Worm (Caenorhabditis elegans) whole organism, early embryonic: ENCODE results near the gene F55F3.4.

Experiments used
- B0310.2 ChIP-seq: sonication (generic microtip); optimal IDR thresholded peaks from 2 replicates; lab custom pipeline; 2016; ENCODE audit warnings: mild to moderate bottlenecking, missing genetic modification characterization, missing compliant biosample characterization
- F13C5.2 ChIP-seq: sonication (generic microtip); optimal IDR thresholded peaks from 2 replicates; lab custom pipeline; 2017; ENCODE audit warnings: mild to moderate bottlenecking, missing genetic modification characterization, inconsistent platforms, missing compliant biosample characterization
- aly-1 ChIP-seq: sonication (generic microtip); optimal IDR thresholded peaks from 2 replicates; lab custom pipeline; 2016; ENCODE audit warnings: missing genetic modification characterization, missing compliant biosample characterization
- ama-1 ChIP-seq: fragments of 150-350 bp; optimal IDR thresholded peaks from 2 replicates; lab custom pipeline; 2014
- ceh-13 ChIP-seq: fragments of 200-800 bp; sonication (Bioruptor generic); optimal IDR thresholded peaks from 2 replicates; lab custom pipeline; 2018; ENCODE audit warnings: mild to moderate bottlenecking, missing genetic modification characterization, missing compliant biosample characterization
- ceh-36 ChIP-seq: sonication (generic microtip); optimal IDR thresholded peaks from 2 replicates; lab custom pipeline; 2016; ENCODE audit warnings: missing genetic modification characterization, inconsistent platforms, missing compliant biosample characterization
- ets-7 ChIP-seq: sonication (generic microtip); optimal IDR thresholded peaks from 2 replicates; lab custom pipeline; 2016; ENCODE audit warnings: missing genotype, missing genetic modification characterization, missing compliant biosample characterization
- flt-1 ChIP-seq: fragments of 200-800 bp; sonication (Bioruptor generic); IDR thresholded peaks from 2 replicates; pipeline ENCODE4 v1.3.6; 2022; ENCODE audit warnings: missing genetic modification characterization, missing compliant biosample characterization
- hmbx-1 ChIP-seq: sonication (generic microtip); optimal IDR thresholded peaks from 2 replicates; lab custom pipeline; 2016; ENCODE audit warnings: mild to moderate bottlenecking, missing genetic modification characterization, missing compliant biosample characterization
- hmg-4 ChIP-seq: fragments of 200-800 bp; sonication (Bioruptor generic); optimal IDR thresholded peaks from 2 replicates; lab custom pipeline; 2018; ENCODE audit warnings: mild to moderate bottlenecking, missing genetic modification characterization, missing compliant biosample characterization
- hnd-1 ChIP-seq: sonication (generic microtip); optimal IDR thresholded peaks from 2 replicates; lab custom pipeline; 2016; ENCODE audit warnings: missing genetic modification characterization, missing compliant biosample characterization
- pes-1 ChIP-seq: fragments of 200-800 bp; sonication (Bioruptor generic); IDR thresholded peaks from 2 replicates; pipeline ENCODE4 v1.3.6; 2022; ENCODE audit warnings: missing genetic modification reagents, missing genetic modification characterization, missing compliant biosample characterization
- scrt-1 ChIP-seq: fragments of 200-800 bp; sonication (Bioruptor generic); IDR thresholded peaks from 2 replicates; pipeline ENCODE4 v1.3.6; 2022; ENCODE audit warnings: missing genetic modification characterization, missing compliant biosample characterization
- sea-1 ChIP-seq: fragments of 200-800 bp; sonication (Bioruptor generic); conservative IDR thresholded peaks from 2 replicates; pipeline ENCODE4 v1.3.6; 2022; ENCODE audit warnings: missing genetic modification characterization, missing compliant biosample characterization
- tbx-11 ChIP-seq: fragments of 200-800 bp; sonication (Bioruptor generic); IDR thresholded peaks from 2 replicates; pipeline ENCODE4 v1.3.6; 2022; ENCODE audit warnings: missing genetic modification characterization, missing compliant biosample characterization
- tbx-37 ChIP-seq: fragments of 200-800 bp; sonication (Bioruptor generic); conservative IDR thresholded peaks from 2 replicates; pipeline ENCODE4 v1.3.6; 2022; ENCODE audit warnings: missing genetic modification reagents, missing genetic modification characterization, missing compliant biosample characterization
- tra-4 ChIP-seq: sonication (generic microtip); optimal IDR thresholded peaks from 2 replicates; lab custom pipeline; 2017; ENCODE audit warnings: missing genetic modification characterization, missing compliant biosample characterization

Gene F55F3.4

DNA sequence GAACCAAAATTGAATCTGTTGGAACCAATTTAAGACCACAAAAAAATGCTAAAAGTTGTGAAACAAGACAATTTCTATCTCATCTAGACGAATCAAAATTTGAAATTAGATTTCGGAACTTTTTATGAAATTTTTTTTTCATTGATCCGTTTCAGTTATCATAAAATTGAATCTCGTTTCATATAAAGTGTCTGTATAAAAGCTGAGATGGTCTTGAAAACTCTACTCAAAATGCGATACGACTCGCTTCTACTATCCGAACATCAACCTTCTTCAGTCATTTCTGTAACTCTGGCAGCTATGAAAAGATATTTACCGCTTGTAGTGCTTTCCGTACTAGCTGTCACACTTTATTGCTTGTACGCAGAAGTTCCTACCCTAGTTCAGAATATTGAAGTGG lies 5.2 kb downstream of the F55F3.4 start, which contains the start of gene ZK1086.3:
Gene ZK1086.3, plus strand, starts transcription at position 301 of the 400 bp plus-strand sequence.
- no peak for TF ChIP-seq ama-1

ce11 chrX:13793525-13793924 lies 8.2 kb downstream of the F55F3.4 start, which contains the start of gene ZK1086.2:
ZK1086.2 (minus strand) TSS chrX:13793625.
- TF ChIP-seq ama-1 = no peak
- TF ChIP-seq B0310.2 (tag; lab: Kevin White, UChicago) = no peak
- no peak for TF ChIP-seq ets-7 (tag; lab: Kevin White, UChicago)
- no peak for TF ChIP-seq tbx-11 (GFP tag; lab: Robert Waterston, UW)
- TF ChIP-seq scrt-1 (GFP tag; lab: Robert Waterston, UW) = no peak
- no peak for TF ChIP-seq sea-1
- no peak for TF ChIP-seq aly-1 (tag; lab: Kevin White, UChicago)
- TF ChIP-seq ceh-36 = no peak
- TF ChIP-seq ceh-13 = no peak
- no peak for TF ChIP-seq hmbx-1
- no peak for TF ChIP-seq tbx-37 (GFP tag; lab: Robert Waterston, UW)
- no peak for TF ChIP-seq pes-1 (GFP tag; lab: Robert Waterston, UW)
- no peak for TF ChIP-seq F13C5.2 (tag; lab: Kevin White, UChicago)
- no peak for TF ChIP-seq hmg-4 (GFP tag; lab: Kevin White, UChicago)
- TF ChIP-seq tra-4 = no peak
- TF ChIP-seq flt-1 = no peak

DNA sequence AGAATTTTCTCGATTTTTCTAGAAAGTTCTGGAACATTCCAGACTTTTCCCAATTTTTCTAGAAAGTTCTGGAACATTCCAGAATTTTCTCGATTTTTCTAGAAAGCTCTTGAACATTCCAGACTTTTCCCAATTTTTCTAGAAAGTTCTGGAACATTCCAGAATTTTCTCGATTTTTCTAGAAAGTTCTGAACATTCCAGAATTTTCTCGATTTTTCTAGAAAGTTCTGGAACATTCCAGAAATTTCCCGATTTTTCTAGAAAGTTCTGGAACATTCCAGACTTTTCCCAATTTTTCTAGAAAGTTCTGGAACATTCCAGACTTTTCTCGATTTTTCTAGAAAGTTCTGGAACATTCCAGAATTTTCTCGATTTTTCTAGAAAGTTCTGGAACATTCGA lies 10.0 kb downstream of the F55F3.4 start:
- peak; percentile 36; the same call in 1 of the 2 replicates for TF ChIP-seq pes-1 (GFP tag; lab: Robert Waterston, UW)

- TF ChIP-seq aly-1 (tag; lab: Kevin White, UChicago) (no peak), tbx-11 (GFP tag; lab: Robert Waterston, UW) (no peak)
Measured at ce11 chrX:13803246-13803645, 17.9 kb downstream of the F55F3.4 start.

ce11 chrX:13809773-13810172 lies 24.4 kb downstream of the F55F3.4 start, which contains the start of gene obr-3:
obr-3 (minus strand) TSS chrX:13809873.
- TF ChIP-seq ceh-13 (no peak), F13C5.2 (tag; lab: Kevin White, UChicago) (no peak), hmg-4 (GFP tag; lab: Kevin White, UChicago) (no peak), flt-1 (no peak), tra-4 (no peak), ets-7 (tag; lab: Kevin White, UChicago) (no peak), tbx-11 (GFP tag; lab: Robert Waterston, UW) (no peak), ceh-36 (no peak), sea-1 (no peak), pes-1 (GFP tag; lab: Robert Waterston, UW) (no peak), B0310.2 (tag; lab: Kevin White, UChicago) (no peak)

DNA sequence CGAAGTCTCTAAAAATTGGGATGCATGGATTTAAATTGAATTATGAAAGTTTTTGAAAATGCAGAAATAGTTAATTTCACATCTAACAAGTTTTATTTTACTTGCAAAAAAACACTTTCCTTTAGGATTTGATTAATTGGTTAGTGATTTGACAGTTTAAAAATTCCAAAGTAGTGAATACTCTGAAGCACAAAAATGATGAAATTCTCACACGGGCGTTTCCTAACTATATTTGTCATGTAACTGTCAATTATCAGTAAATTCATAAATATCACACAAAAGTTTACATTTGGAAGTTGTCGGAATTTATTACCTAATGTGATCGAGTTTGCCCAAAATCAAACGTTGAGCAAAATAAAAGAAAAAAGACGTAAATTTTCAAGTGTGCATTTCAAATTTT lies 25.8 kb downstream of the F55F3.4 start:
- TF ChIP-seq ceh-13 (no peak), pes-1 (GFP tag; lab: Robert Waterston, UW) (no peak), hnd-1 (tag; lab: Kevin White, UChicago) (no peak), ama-1 (no peak), ets-7 (tag; lab: Kevin White, UChicago) (no peak), B0310.2 (tag; lab: Kevin White, UChicago) (no peak), sea-1 (no peak), hmbx-1 (no peak), aly-1 (tag; lab: Kevin White, UChicago) (no peak), scrt-1 (GFP tag; lab: Robert Waterston, UW) (no peak), tbx-11 (GFP tag; lab: Robert Waterston, UW) (no peak), flt-1 (no peak), F13C5.2 (tag; lab: Kevin White, UChicago) (no peak), ceh-36 (no peak), hmg-4 (GFP tag; lab: Kevin White, UChicago) (no peak), tra-4 (no peak), tbx-37 (GFP tag; lab: Robert Waterston, UW) (no peak)

ce11 chrX:13811929-13812328 lies 26.6 kb downstream of the F55F3.4 start:
- TF ChIP-seq hmbx-1 (no peak), sea-1 (no peak), tra-4 (no peak), pes-1 (GFP tag; lab: Robert Waterston, UW) (no peak), flt-1 (no peak)

DNA sequence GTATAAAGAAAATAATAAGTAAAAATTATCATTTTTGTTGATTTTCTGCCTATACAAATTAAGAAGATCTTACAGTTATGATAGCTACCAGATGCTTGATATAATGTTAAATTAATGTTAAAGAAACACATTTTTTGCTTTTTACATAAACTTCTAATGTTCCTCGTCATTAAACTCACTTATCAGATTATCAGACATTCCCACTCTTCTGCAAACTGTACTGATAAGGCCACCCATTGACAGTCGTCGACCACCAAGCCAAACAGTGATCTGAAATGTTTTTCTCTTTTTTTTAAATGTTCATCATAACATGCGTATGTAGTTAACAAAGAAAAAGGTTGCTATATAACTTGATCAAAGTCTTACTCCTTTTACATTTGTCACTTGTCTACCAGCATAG lies 33.4 kb downstream of the F55F3.4 start:
- TF ChIP-seq flt-1 = no peak
- no peak for TF ChIP-seq ets-7 (tag; lab: Kevin White, UChicago)
- no peak for TF ChIP-seq tra-4
- TF ChIP-seq B0310.2 (tag; lab: Kevin White, UChicago) = no peak
- TF ChIP-seq aly-1 (tag; lab: Kevin White, UChicago) = no peak
- TF ChIP-seq hmg-4 (GFP tag; lab: Kevin White, UChicago) = no peak
- no peak for TF ChIP-seq pes-1 (GFP tag; lab: Robert Waterston, UW)
- TF ChIP-seq hnd-1 (tag; lab: Kevin White, UChicago) = no peak
- TF ChIP-seq scrt-1 (GFP tag; lab: Robert Waterston, UW) = no peak
- no peak for TF ChIP-seq tbx-37 (GFP tag; lab: Robert Waterston, UW)
- no peak for TF ChIP-seq F13C5.2 (tag; lab: Kevin White, UChicago)
- no peak for TF ChIP-seq sea-1

ce11 chrX:13823482-13823881 lies 38.1 kb downstream of the F55F3.4 start, which contains the start of gene twk-23:
twk-23 (minus strand) TSS chrX:13823582.
- TF ChIP-seq ceh-36 (no peak), F13C5.2 (tag; lab: Kevin White, UChicago) (no peak), sea-1 (no peak), scrt-1 (GFP tag; lab: Robert Waterston, UW) (no peak), tbx-11 (GFP tag; lab: Robert Waterston, UW) (no peak), hnd-1 (tag; lab: Kevin White, UChicago) (no peak), ceh-13 (no peak), tbx-37 (GFP tag; lab: Robert Waterston, UW) (no peak), ama-1 (no peak)
